Fruit fly (Drosophila melanogaster) whole organism, embryonic: ENCODE measurements around the gene CG32276.
A peak's percentile ranks its signal among the peaks of the same experiment; 100 is the strongest.

Source experiments
- Atf3 ChIP-seq: fragments of 200-800 bp; sonication (Bioruptor generic); optimal IDR thresholded peaks from 3 replicates; lab custom pipeline; 2016; ENCODE audit warnings: missing biosample characterization, missing genetic modification characterization
- CG10431 ChIP-seq: fragments of 200-800 bp; sonication (Bioruptor generic); optimal IDR thresholded peaks from 3 replicates; lab custom pipeline; 2018; ENCODE audit warnings: missing biosample characterization, mild to moderate bottlenecking, missing genetic modification characterization
- CG10565 ChIP-seq: fragments of 200-800 bp; sonication (Bioruptor generic); optimal IDR thresholded peaks from 3 replicates; lab custom pipeline; 2016; ENCODE audit warnings: missing biosample characterization, mild to moderate bottlenecking, missing genetic modification characterization
- CG11093 ChIP-seq: fragments of 200-800 bp; sonication (Bioruptor generic); IDR thresholded peaks from 3 replicates; pipeline ENCODE4 v1.3.6; 2022; ENCODE audit warnings: missing biosample characterization, missing genetic modification characterization
- CG11398 ChIP-seq: fragments of 200-800 bp; sonication (Bioruptor generic); optimal IDR thresholded peaks from 2 replicates; lab custom pipeline; 2016; ENCODE audit warnings: missing biosample characterization, missing genetic modification characterization
- CG13424 ChIP-seq: fragments of 200-800 bp; sonication (Bioruptor generic); optimal IDR thresholded peaks from 2 replicates; lab custom pipeline; 2019; ENCODE audit warnings: missing biosample characterization, mild to moderate bottlenecking, missing genetic modification characterization, moderate library complexity
- CG16813 ChIP-seq: fragments of 200-800 bp; sonication (Bioruptor generic); IDR thresholded peaks from 3 replicates; pipeline ENCODE4 v1.3.6; 2022; ENCODE audit warnings: missing biosample characterization, missing genetic modification characterization; ENCODE audit not compliant: partially characterized antibody
- CG17385 ChIP-seq: fragments of 200-800 bp; sonication (Bioruptor generic); optimal IDR thresholded peaks from 3 replicates; lab custom pipeline; 2018; ENCODE audit warnings: missing biosample characterization, mild to moderate bottlenecking, missing genetic modification characterization
- CG18599 ChIP-seq: fragments of 200-800 bp; sonication (Bioruptor generic); optimal IDR thresholded peaks from 3 replicates; lab custom pipeline; 2017; ENCODE audit warnings: missing biosample characterization, missing genetic modification characterization, mild to moderate bottlenecking, moderate library complexity, missing genetic modification reagents
- CG30403 ChIP-seq: fragments of 200-800 bp; sonication (Bioruptor generic); optimal IDR thresholded peaks from 3 replicates; lab custom pipeline; 2016; ENCODE audit warnings: missing biosample characterization, missing genetic modification characterization
- CG31365 ChIP-seq: fragments of 200-800 bp; sonication (Bioruptor generic); optimal IDR thresholded peaks from 2 replicates; lab custom pipeline; 2018; ENCODE audit warnings: missing biosample characterization, mild to moderate bottlenecking, missing genetic modification characterization
- CG32772 ChIP-seq: fragments of 200-800 bp; sonication (Bioruptor generic); IDR thresholded peaks from 2 replicates; pipeline ENCODE4 v1.3.6; 2022; ENCODE audit warnings: missing biosample characterization, missing genetic modification characterization
- CG3995 ChIP-seq: fragments of 200-800 bp; sonication (Bioruptor generic); optimal IDR thresholded peaks from 3 replicates; lab custom pipeline; 2016; ENCODE audit warnings: missing biosample characterization, missing genetic modification characterization
- CG43689 ChIP-seq: fragments of 200-800 bp; sonication (Bioruptor generic); IDR thresholded peaks from 2 replicates; pipeline ENCODE4 v1.3.6; 2022; ENCODE audit warnings: missing biosample characterization, missing genetic modification characterization
- CG4404 ChIP-seq: fragments of 200-800 bp; sonication (Bioruptor generic); IDR thresholded peaks from 2 replicates; pipeline ENCODE4 v1.3.6; 2022; ENCODE audit warnings: missing biosample characterization, missing genetic modification characterization
- CG8765 ChIP-seq: fragments of 200-800 bp; sonication (Bioruptor generic); IDR thresholded peaks from 2 replicates; pipeline ENCODE4 v1.3.6; 2022; ENCODE audit warnings: missing biosample characterization, missing genetic modification characterization
- CG9797 ChIP-seq: fragments of 200-800 bp; sonication (Bioruptor generic); optimal IDR thresholded peaks from 3 replicates; lab custom pipeline; 2018; ENCODE audit warnings: missing biosample characterization, mild to moderate bottlenecking, missing genetic modification characterization
- CrebB ChIP-seq: fragments of 200-800 bp; sonication (Bioruptor generic); optimal IDR thresholded peaks from 3 replicates; lab custom pipeline; 2018; ENCODE audit warnings: missing biosample characterization, mild to moderate bottlenecking, missing genetic modification characterization
- Doc2 ChIP-seq: fragments of 200-800 bp; sonication (Bioruptor generic); IDR thresholded peaks from 2 replicates; pipeline ENCODE4 v1.3.6; 2022; ENCODE audit warnings: missing biosample characterization, missing genetic modification characterization
- Gsc ChIP-seq: fragments of 200-800 bp; sonication (Bioruptor generic); IDR thresholded peaks from 2 replicates; pipeline ENCODE4 v1.3.6; 2022; ENCODE audit warnings: missing biosample characterization, missing genetic modification characterization
- H15 ChIP-seq: fragments of 200-800 bp; sonication (Bioruptor generic); IDR thresholded peaks from 3 replicates; pipeline ENCODE4 v1.3.6; 2022; ENCODE audit warnings: missing biosample characterization, missing genetic modification characterization
- Hand ChIP-seq: fragments of 200-800 bp; sonication (Bioruptor generic); optimal IDR thresholded peaks from 2 replicates; lab custom pipeline; 2017; ENCODE audit warnings: mild to moderate bottlenecking, missing biosample characterization, missing genetic modification reagents, missing genetic modification characterization
- Hr3 ChIP-seq: fragments of 200-800 bp; sonication (Bioruptor generic); optimal IDR thresholded peaks from 3 replicates; lab custom pipeline; 2016; ENCODE audit warnings: missing biosample characterization, missing genetic modification characterization
- Lhr ChIP-seq: fragments of 200-800 bp; sonication (Bioruptor generic); optimal IDR thresholded peaks from 3 replicates; lab custom pipeline; 2017; ENCODE audit warnings: mild to moderate bottlenecking, missing biosample characterization, missing genetic modification reagents, missing genetic modification characterization
- MBD-R2 ChIP-seq: fragments of 200-800 bp; sonication (Bioruptor generic); IDR thresholded peaks from 2 replicates; pipeline ENCODE4 v1.3.6; 2022; ENCODE audit warnings: missing biosample characterization, missing genetic modification characterization
- Mes4 ChIP-seq: fragments of 200-800 bp; sonication (Bioruptor generic); optimal IDR thresholded peaks from 2 replicates; lab custom pipeline; 2016; ENCODE audit warnings: missing biosample characterization, missing genetic modification characterization
- Myb ChIP-seq: fragments of 200-800 bp; sonication (Bioruptor generic); optimal IDR thresholded peaks from 2 replicates; lab custom pipeline; 2016; ENCODE audit warnings: missing biosample characterization, missing genetic modification characterization
- NfI ChIP-seq: fragments of 200-800 bp; sonication (Bioruptor generic); optimal IDR thresholded peaks from 3 replicates; lab custom pipeline; 2018; ENCODE audit warnings: missing biosample characterization, mild to moderate bottlenecking, missing genetic modification characterization, moderate library complexity
- Stat92E ChIP-seq, 3 experiments: fragments of >200 bp in 2 of 3; fragments of 200-800 bp in 1 of 3; sonication (Bioruptor generic) in 1 of 3; optimal IDR thresholded peaks; 2 replicates each; lab custom pipeline; 2017 to 2019; ENCODE audit warnings: missing biosample characterization in 3 of 3, missing genetic modification characterization in 3 of 3, mild to moderate bottlenecking in 1 of 3, moderate library complexity in 1 of 3
- ac ChIP-seq: fragments of 200-800 bp; sonication (Bioruptor generic); optimal IDR thresholded peaks from 3 replicates; lab custom pipeline; 2017; ENCODE audit warnings: missing biosample characterization, mild to moderate bottlenecking, missing genetic modification characterization
- az2 ChIP-seq: fragments of 200-800 bp; sonication (Bioruptor generic); optimal IDR thresholded peaks from 3 replicates; lab custom pipeline; 2016; ENCODE audit warnings: missing biosample characterization, missing genetic modification characterization
- crc ChIP-seq: fragments of 200-800 bp; sonication (Bioruptor generic); optimal IDR thresholded peaks from 2 replicates; lab custom pipeline; 2016; ENCODE audit warnings: missing biosample characterization, missing genetic modification characterization
- dan ChIP-seq: fragments of 200-800 bp; sonication (Bioruptor generic); IDR thresholded peaks from 2 replicates; pipeline ENCODE4 v1.3.6; 2022; ENCODE audit warnings: missing biosample characterization, missing genetic modification characterization
- dimm ChIP-seq: fragments of 200-800 bp; sonication (Bioruptor generic); IDR thresholded peaks from 2 replicates; pipeline ENCODE4 v1.3.6; 2022; ENCODE audit warnings: missing biosample characterization, missing genetic modification characterization
- dmrt99B ChIP-seq: fragments of 200-800 bp; sonication (Bioruptor generic); optimal IDR thresholded peaks from 2 replicates; lab custom pipeline; 2018; ENCODE audit warnings: missing biosample characterization, mild to moderate bottlenecking, missing genetic modification characterization, moderate library complexity
- exex ChIP-seq: fragments of 200-800 bp; sonication (Bioruptor generic); optimal IDR thresholded peaks from 4 replicates; lab custom pipeline; 2018; ENCODE audit warnings: missing biosample characterization, mild to moderate bottlenecking, missing genetic modification characterization, moderate library complexity
- fd96Cb ChIP-seq: fragments of 200-800 bp; sonication (Bioruptor generic); optimal IDR thresholded peaks from 2 replicates; lab custom pipeline; 2018; ENCODE audit warnings: missing biosample characterization, mild to moderate bottlenecking, missing genetic modification characterization, moderate library complexity
- gt ChIP-seq: fragments of 200-800 bp; sonication (Bioruptor generic); IDR thresholded peaks from 2 replicates; pipeline ENCODE4 v1.3.6; 2022; ENCODE audit warnings: missing biosample characterization, missing genetic modification characterization
- hb ChIP-seq: fragments of 200-800 bp; sonication (Bioruptor generic); IDR thresholded peaks from 3 replicates; pipeline ENCODE4 v1.3.6; 2022; ENCODE audit warnings: missing biosample characterization, missing genetic modification characterization; ENCODE audit not compliant: partially characterized antibody
- jumu ChIP-seq: fragments of 200-800 bp; sonication (Bioruptor generic); optimal IDR thresholded peaks from 3 replicates; lab custom pipeline; 2016; ENCODE audit warnings: missing biosample characterization, missing genetic modification characterization
- lbe ChIP-seq: fragments of 200-800 bp; sonication (Bioruptor generic); optimal IDR thresholded peaks from 2 replicates; lab custom pipeline; 2016; ENCODE audit warnings: missing biosample characterization, mild to moderate bottlenecking, missing genetic modification characterization
- lilli ChIP-seq: fragments of 200-800 bp; sonication (Bioruptor generic); optimal IDR thresholded peaks from 3 replicates; lab custom pipeline; 2016; ENCODE audit warnings: missing biosample characterization, missing genetic modification characterization
- mld ChIP-seq: fragments of 200-800 bp; sonication (Bioruptor generic); IDR thresholded peaks from 3 replicates; pipeline ENCODE4 v1.3.6; 2022; ENCODE audit warnings: missing biosample characterization, missing genetic modification characterization; ENCODE audit not compliant: partially characterized antibody
- oc ChIP-seq: fragments of 200-800 bp; sonication (Bioruptor generic); optimal IDR thresholded peaks from 2 replicates; lab custom pipeline; 2018; ENCODE audit warnings: missing biosample characterization, mild to moderate bottlenecking, missing genetic modification characterization, moderate library complexity
- psq ChIP-seq: fragments of 200-800 bp; sonication (Bioruptor generic); optimal IDR thresholded peaks from 2 replicates; lab custom pipeline; 2017; ENCODE audit warnings: missing biosample characterization, missing genetic modification characterization
- repo ChIP-seq: fragments of 200-800 bp; sonication (Bioruptor generic); optimal IDR thresholded peaks from 2 replicates; lab custom pipeline; 2016; ENCODE audit warnings: missing biosample characterization, missing genetic modification characterization
- rib ChIP-seq: fragments of 200-800 bp; sonication (Bioruptor generic); IDR thresholded peaks from 2 replicates; pipeline ENCODE4 v1.3.6; 2022; ENCODE audit warnings: missing biosample characterization, missing genetic modification characterization
- salm ChIP-seq: fragments of 200-800 bp; sonication (Bioruptor generic); optimal IDR thresholded peaks from 2 replicates; lab custom pipeline; 2018; ENCODE audit warnings: missing biosample characterization, mild to moderate bottlenecking, missing genetic modification characterization
- sens-2 ChIP-seq: fragments of 200-800 bp; sonication (Bioruptor generic); IDR thresholded peaks from 2 replicates; pipeline ENCODE4 v1.3.6; 2022; ENCODE audit warnings: missing biosample characterization, missing genetic modification characterization
- tap ChIP-seq: fragments of 200-800 bp; optimal IDR thresholded peaks from 3 replicates; lab custom pipeline; 2019; ENCODE audit warnings: missing biosample characterization, mild to moderate bottlenecking, missing genetic modification characterization, moderate library complexity

The CG32276 gene

dm6 chr3L:3178530-3179096 is 20.2 kb downstream of the CG32276 start, which contains the start of the genes MnM and Girdin:
Gene MnM (minus strand): TSS chr3L:3178580.
Gene Girdin (plus strand): TSS chr3L:3178930.
- TF ChIP-seq CG10565 (GFP tag; lab: Kevin White, UChicago) (no peak), exex (tag; lab: Kevin White, UChicago) (no peak), salm (tag; lab: Kevin White, UChicago) (no peak), tap (no peak), Stat92E (GFP tag; optimal IDR thresholded peaks at IDR 0.05; lab: Kevin White, UChicago) (no peak), CG32772 (GFP tag; lab: Robert Waterston, UW) (peak; percentile 44; the same call in 1 of the 2 replicates), CG8765 (GFP tag; lab: Robert Waterston, UW) (no peak), Mes4 (GFP tag; lab: Kevin White, UChicago) (peak; percentile 50), dmrt99B (tag; lab: Kevin White, UChicago) (no peak), CG11398 (no peak), NfI (peak; percentile 53), CG17385 (no peak), CG31365 (no peak), Lhr (GFP tag; lab: Kevin White, UChicago) (peak; percentile 72), jumu (GFP tag; lab: Kevin White, UChicago) (peak; percentile 86), MBD-R2 (GFP tag; lab: Robert Waterston, UW) (peak; percentile 63; the same call in 1 of the 2 replicates), dimm (GFP tag; lab: Robert Waterston, UW) (no peak), oc (tag; lab: Kevin White, UChicago) (no peak), fd96Cb (tag; lab: Kevin White, UChicago) (peak; percentile 16), repo (GFP tag; lab: Kevin White, UChicago) (peak; percentile 54), CG3995 (GFP tag; lab: Kevin White, UChicago) (peak; percentile 86), Hand (no peak), dan (GFP tag; lab: Robert Waterston, UW) (no peak), CG16813 (GFP tag; lab: Robert Waterston, UW) (peak; percentile 88), sens-2 (GFP tag; lab: Robert Waterston, UW) (no peak), Doc2 (GFP tag; lab: Robert Waterston, UW) (no peak), Myb (GFP tag; lab: Kevin White, UChicago) (peak; percentile 89), rib (GFP tag; lab: Robert Waterston, UW) (no peak), crc (GFP tag; lab: Kevin White, UChicago) (peak; percentile 0), Gsc (no peak), gt (GFP tag; lab: Robert Waterston, UW) (no peak), CG11093 (no peak), hb (GFP tag; lab: Robert Waterston, UW) (peak; percentile 76; the same call in 2 of the 3 replicates), CG13424 (peak; percentile 70), CG4404 (GFP tag; lab: Robert Waterston, UW) (peak; percentile 28; the same call in 1 of the 2 replicates), az2 (GFP tag; lab: Kevin White, UChicago) (peak; percentile 56), H15 (GFP tag; lab: Robert Waterston, UW) (no peak), CrebB (tag; lab: Kevin White, UChicago) (peak; percentile 12), CG43689 (GFP tag; lab: Robert Waterston, UW) (no peak), Atf3 (GFP tag; lab: Kevin White, UChicago) (peak; percentile 54), CG30403 (GFP tag; lab: Kevin White, UChicago) (peak; percentile 87), CG9797 (GFP tag; lab: Kevin White, UChicago) (peak; percentile 50), mld (peak; percentile 60; the same call in 1 of the 3 replicates), ac (GFP tag; lab: Kevin White, UChicago) (no peak), lilli (peak; percentile 87), Hr3 (GFP tag; lab: Kevin White, UChicago) (peak; percentile 86), lbe (GFP tag; lab: Kevin White, UChicago) (no peak), CG10431 (GFP tag; lab: Kevin White, UChicago) (no peak), psq (GFP tag; lab: Kevin White, UChicago) (no peak), CG18599 (GFP tag; lab: Kevin White, UChicago) (peak; percentile 44)
